Fruit fly (Drosophila melanogaster) whole organism, wandering third instar larva: Measurements from ENCODE around the gene CG9609.

Experiments used
- Abd-B ChIP-seq: fragments of >200 bp; optimal IDR thresholded peaks from 2 replicates; lab custom pipeline; 2017; ENCODE audit warnings: missing biosample characterization, missing genetic modification characterization
- CG32264 ChIP-seq: fragments of 200-800 bp; sonication (Bioruptor generic); optimal IDR thresholded peaks from 2 replicates; lab custom pipeline; 2016; ENCODE audit warnings: missing biosample characterization, missing genetic modification characterization
- CG9705 ChIP-seq: fragments of 200-800 bp; sonication (Bioruptor generic); optimal IDR thresholded peaks from 2 replicates; lab custom pipeline; 2018; ENCODE audit warnings: missing biosample characterization, mild to moderate bottlenecking, missing genetic modification characterization
- CrebA ChIP-seq: fragments of 200-800 bp; sonication (Bioruptor generic); optimal IDR thresholded peaks from 2 replicates; lab custom pipeline; 2016; ENCODE audit warnings: missing biosample characterization, mild to moderate bottlenecking, missing genetic modification characterization, borderline replicate concordance
- Dfd ChIP-seq: fragments of >200 bp; optimal IDR thresholded peaks from 2 replicates; lab custom pipeline; 2017; ENCODE audit warnings: missing biosample characterization, missing genetic modification characterization
- Dif ChIP-seq: fragments of 200-275, 200-300 bp; sonication (Bioruptor generic); optimal IDR thresholded peaks from 2 replicates; lab custom pipeline; 2018; ENCODE audit warnings: missing biosample characterization, missing genetic modification characterization; ENCODE audit not compliant: partially characterized antibody
- GATAd ChIP-seq: sonication (Bioruptor generic); optimal IDR thresholded peaks from 2 replicates; lab custom pipeline; 2016; ENCODE audit warnings: missing biosample characterization, missing genetic modification characterization
- HLH106 ChIP-seq: fragments of 200-800 bp; optimal IDR thresholded peaks from 3 replicates; lab custom pipeline; 2019; ENCODE audit warnings: missing biosample characterization, mild to moderate bottlenecking, missing genetic modification characterization, moderate library complexity
- Hnf4 ChIP-seq: fragments of 200-800 bp; sonication (Bioruptor generic); optimal IDR thresholded peaks from 2 replicates; lab custom pipeline; 2016; ENCODE audit warnings: missing biosample characterization, mild to moderate bottlenecking, missing genetic modification characterization
- Hr78 ChIP-seq: fragments of >200 bp; optimal IDR thresholded peaks from 2 replicates; lab custom pipeline; 2017; ENCODE audit warnings: missing biosample characterization, missing genetic modification characterization
- Hr83 ChIP-seq: fragments of 200-300 bp; sonication (Bioruptor generic); optimal IDR thresholded peaks from 2 replicates; lab custom pipeline; 2016; ENCODE audit warnings: missing biosample characterization, mild to moderate bottlenecking, missing genetic modification characterization, moderate library complexity; ENCODE audit not compliant: poor library complexity, severe bottlenecking
- Jra ChIP-seq: sonication (Bioruptor generic); optimal IDR thresholded peaks from 2 replicates; lab custom pipeline; 2016; ENCODE audit warnings: missing biosample characterization, missing genetic modification characterization
- Mio ChIP-seq: sonication (Bioruptor generic); optimal IDR thresholded peaks from 2 replicates; lab custom pipeline; 2016; ENCODE audit warnings: missing biosample characterization, missing genetic modification characterization
- Myc ChIP-seq: fragments of >200 bp; optimal IDR thresholded peaks from 2 replicates; lab custom pipeline; 2017
- N ChIP-seq: fragments of >200 bp; optimal IDR thresholded peaks from 2 replicates; lab custom pipeline; 2018; ENCODE audit warnings: missing biosample characterization, missing external identifiers, missing genetic modification characterization
- OdsH ChIP-seq: fragments of 200-800 bp; sonication (Bioruptor generic); optimal IDR thresholded peaks from 2 replicates; lab custom pipeline; 2016; ENCODE audit warnings: missing biosample characterization, mild to moderate bottlenecking, missing genetic modification characterization
- Rel ChIP-seq, 2 experiments: fragments of 200-800 bp; sonication (Bioruptor generic) in 1 of 2; optimal IDR thresholded peaks; 2 replicates in 1 of 2; 3 replicates in 1 of 2; lab custom pipeline; 2016 to 2019; ENCODE audit warnings: mild to moderate bottlenecking in 2 of 2, missing biosample characterization in 2 of 2, missing genetic modification characterization in 2 of 2, moderate library complexity in 1 of 2
- Sp1 ChIP-seq: fragments of 200-800 bp; sonication (Bioruptor generic); optimal IDR thresholded peaks from 3 replicates; lab custom pipeline; 2019; ENCODE audit warnings: missing biosample characterization, mild to moderate bottlenecking, missing genetic modification characterization, moderate library complexity
- Vsx2 ChIP-seq: fragments of 200-300, 225-300 bp; sonication (Bioruptor generic); optimal IDR thresholded peaks from 2 replicates; lab custom pipeline; 2018; ENCODE audit warnings: missing biosample characterization, missing genetic modification characterization; ENCODE audit not compliant: partially characterized antibody
- br ChIP-seq: fragments of 200-800 bp; sonication (Bioruptor generic); optimal IDR thresholded peaks from 2 replicates; lab custom pipeline; 2016; ENCODE audit warnings: missing biosample characterization, missing genetic modification characterization
- brk ChIP-seq: fragments of 200-800 bp; sonication (Bioruptor generic); optimal IDR thresholded peaks from 2 replicates; lab custom pipeline; 2016; ENCODE audit warnings: missing biosample characterization, mild to moderate bottlenecking, missing genetic modification characterization
- dl ChIP-seq, 2 experiments: fragments of 175-275, 200-275 bp in 1 of 2; fragments of 200-275 bp in 1 of 2; sonication (Bioruptor generic); optimal IDR thresholded peaks; lab custom pipeline; 2018; ENCODE audit warnings: mild to moderate bottlenecking in 2 of 2, missing biosample characterization in 2 of 2, missing genetic modification characterization in 2 of 2, moderate library complexity in 2 of 2; ENCODE audit not compliant: partially characterized antibody in 2 of 2, insufficient read depth in 1 of 2
- dmrt93B ChIP-seq: fragments of 200-800 bp; sonication (Bioruptor generic); optimal IDR thresholded peaks from 2 replicates; lab custom pipeline; 2018; ENCODE audit warnings: missing biosample characterization, mild to moderate bottlenecking, missing genetic modification characterization
- dsf ChIP-seq: sonication (Bioruptor generic); optimal IDR thresholded peaks from 2 replicates; lab custom pipeline; 2016; ENCODE audit warnings: missing biosample characterization, missing genetic modification characterization, borderline replicate concordance
- ey ChIP-seq: fragments of 200-800 bp; sonication (Bioruptor generic); optimal IDR thresholded peaks from 2 replicates; lab custom pipeline; 2016; ENCODE audit warnings: missing biosample characterization, missing genetic modification characterization
- foxo ChIP-seq, 2 experiments: fragments of 200-800 bp; sonication (Bioruptor generic); optimal IDR thresholded peaks; 2 replicates in 1 of 2; 3 replicates in 1 of 2; lab custom pipeline; 2016 to 2017; ENCODE audit warnings: missing biosample characterization in 2 of 2, missing genetic modification characterization in 2 of 2
- fru ChIP-seq: fragments of 200-800 bp; sonication (Bioruptor generic); optimal IDR thresholded peaks from 3 replicates; lab custom pipeline; 2016; ENCODE audit warnings: missing biosample characterization, mild to moderate bottlenecking, missing genetic modification characterization
- h ChIP-seq: fragments of 200-800 bp; sonication (Bioruptor generic); optimal IDR thresholded peaks from 3 replicates; lab custom pipeline; 2016; ENCODE audit warnings: missing biosample characterization, mild to moderate bottlenecking, missing genetic modification characterization
- jim ChIP-seq: fragments of 175-275, 200-325 bp; sonication (Bioruptor generic); optimal IDR thresholded peaks from 2 replicates; lab custom pipeline; 2016; ENCODE audit warnings: missing biosample characterization, mild to moderate bottlenecking, missing genetic modification characterization
- lola ChIP-seq: fragments of >200 bp; optimal IDR thresholded peaks from 2 replicates; lab custom pipeline; 2017; ENCODE audit warnings: missing biosample characterization, missing genetic modification characterization
- pan ChIP-seq: fragments of >200 bp; optimal IDR thresholded peaks from 2 replicates; lab custom pipeline; 2017
- psq ChIP-seq: fragments of 200-800 bp; sonication (Bioruptor generic); optimal IDR thresholded peaks from 3 replicates; lab custom pipeline; 2017; ENCODE audit warnings: missing biosample characterization, mild to moderate bottlenecking, missing genetic modification characterization, moderate library complexity
- rgr ChIP-seq: fragments of 200-800 bp; sonication (Bioruptor generic); optimal IDR thresholded peaks from 3 replicates; lab custom pipeline; 2016; ENCODE audit warnings: missing biosample characterization, mild to moderate bottlenecking, missing genetic modification characterization
- sage ChIP-seq: fragments of 200-800 bp; sonication (Bioruptor generic); optimal IDR thresholded peaks from 2 replicates; lab custom pipeline; 2016; ENCODE audit warnings: missing biosample characterization, mild to moderate bottlenecking, missing genetic modification characterization
- sv ChIP-seq: fragments of 200-800 bp; sonication (Bioruptor generic); optimal IDR thresholded peaks from 3 replicates; lab custom pipeline; 2016; ENCODE audit warnings: missing biosample characterization, missing genetic modification characterization
- tai ChIP-seq: sonication (Bioruptor generic); optimal IDR thresholded peaks from 2 replicates; lab custom pipeline; 2016; ENCODE audit warnings: missing biosample characterization, missing genetic modification characterization
- usp ChIP-seq: fragments of >200 bp; optimal IDR thresholded peaks from 2 replicates; lab custom pipeline; 2017; ENCODE audit warnings: missing biosample characterization, missing genetic modification characterization
- woc ChIP-seq: sonication (Bioruptor generic); optimal IDR thresholded peaks from 2 replicates; lab custom pipeline; 2016; ENCODE audit warnings: missing biosample characterization, mild to moderate bottlenecking, missing genetic modification characterization

Gene CG9609

DNA sequence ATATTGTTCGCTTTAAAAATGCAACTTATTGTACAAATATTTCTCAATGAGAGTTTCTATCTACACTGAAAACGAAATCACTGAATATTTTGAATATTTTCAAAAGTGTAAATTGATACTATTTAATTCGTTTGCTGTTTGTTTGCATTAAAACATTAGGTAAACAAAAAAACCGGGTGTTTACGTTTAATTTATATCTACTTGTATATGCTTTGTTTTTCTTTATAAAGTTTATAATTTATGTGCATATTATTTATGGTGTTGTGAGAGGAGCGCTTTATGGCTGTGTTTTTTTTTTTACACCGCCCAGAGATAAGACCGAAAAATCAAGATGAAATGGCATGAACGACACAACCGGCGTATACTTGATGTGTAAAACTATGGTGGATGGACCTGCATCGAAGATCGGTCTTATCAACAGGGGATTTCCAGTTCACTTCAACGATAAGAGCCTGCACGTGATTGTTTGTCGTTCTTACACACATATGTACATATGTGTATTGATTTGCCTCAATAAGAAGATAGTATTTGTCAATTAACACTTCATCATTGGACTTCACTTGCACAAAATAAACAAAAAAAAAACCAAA lies 42.7 kb upstream of the CG9609 start:
- TF ChIP-seq foxo (GFP tag; optimal IDR thresholded peaks at IDR 0.05; lab: Kevin White, UChicago): peak in 1 of 2 experiments; percentile 4
- no peak for TF ChIP-seq Abd-B (GFP tag; lab: Kevin White, UChicago)
- peak; percentile 19 for TF ChIP-seq rgr (GFP tag; lab: Kevin White, UChicago)
- TF ChIP-seq woc (GFP tag; lab: Kevin White, UChicago): no peak
- TF ChIP-seq OdsH (GFP tag; lab: Kevin White, UChicago): peak; percentile 12
- TF ChIP-seq CrebA: no peak
- no peak for TF ChIP-seq Rel (GFP tag; optimal IDR thresholded peaks at IDR 0.05; lab: Kevin White, UChicago)
- TF ChIP-seq Rel (tag; optimal IDR thresholded peaks at IDR 0.05; lab: Kevin White, UChicago): peak; percentile 77

- no peak for TF ChIP-seq Dif
- no peak for TF ChIP-seq brk
- no peak for TF ChIP-seq Mio
- TF ChIP-seq CG32264 (GFP tag; lab: Kevin White, UChicago): no peak
- no peak for TF ChIP-seq CG9705 (GFP tag; lab: Kevin White, UChicago)
- no peak for TF ChIP-seq N
- peak; percentile 37 for TF ChIP-seq h (GFP tag; lab: Kevin White, UChicago)
- no peak for TF ChIP-seq Hr83 (GFP tag; lab: Kevin White, UChicago)
- TF ChIP-seq tai: no peak
- no peak for TF ChIP-seq pan (lab: Kevin White, UChicago)
- TF ChIP-seq dsf: no peak
- TF ChIP-seq Myc (lab: Kevin White, UChicago): no peak
- peak; percentile 2 for TF ChIP-seq Hnf4 (GFP tag; lab: Kevin White, UChicago)
- peak in 1 of 2 experiments; percentile 34 for TF ChIP-seq foxo (GFP tag; optimal IDR thresholded peaks at IDR 0.05; lab: Kevin White, UChicago)
- TF ChIP-seq psq (GFP tag; lab: Kevin White, UChicago): peak; percentile 25
- no peak for TF ChIP-seq Jra (GFP tag; lab: Kevin White, UChicago)
- no peak for TF ChIP-seq lola (GFP tag; lab: Kevin White, UChicago)
- TF ChIP-seq dl (GFP tag; optimal IDR thresholded peaks at IDR 0.05; lab: Kevin White, UChicago; ENCODE audit: insufficient read depth in 1 of 2, partially characterized antibody in 2 of 2): no peak
- peak; percentile 43 for TF ChIP-seq rgr (GFP tag; lab: Kevin White, UChicago)
- no peak for TF ChIP-seq Hr78 (GFP tag; lab: Kevin White, UChicago)
- no peak for TF ChIP-seq GATAd
- TF ChIP-seq OdsH (GFP tag; lab: Kevin White, UChicago): peak; percentile 21
- TF ChIP-seq jim (GFP tag; lab: Kevin White, UChicago): no peak
- no peak for TF ChIP-seq dmrt93B
- no peak for TF ChIP-seq usp
- no peak for TF ChIP-seq Dfd (GFP tag; lab: Kevin White, UChicago)
- TF ChIP-seq br (GFP tag; lab: Kevin White, UChicago): peak; percentile 36
- no peak for TF ChIP-seq sv
- TF ChIP-seq Abd-B (GFP tag; lab: Kevin White, UChicago): no peak
- peak; percentile 26 for TF ChIP-seq Sp1 (GFP tag; lab: Kevin White, UChicago)
- TF ChIP-seq fru: peak; percentile 22
- no peak for TF ChIP-seq CrebA
- TF ChIP-seq ey (GFP tag; lab: Kevin White, UChicago): peak; percentile 24
- TF ChIP-seq sage (GFP tag; lab: Kevin White, UChicago): no peak
- TF ChIP-seq HLH106: peak; percentile 47
- TF ChIP-seq Rel (GFP tag; optimal IDR thresholded peaks at IDR 0.05; lab: Kevin White, UChicago): no peak
- TF ChIP-seq Rel (tag; optimal IDR thresholded peaks at IDR 0.05; lab: Kevin White, UChicago): no peak
- no peak for TF ChIP-seq woc (GFP tag; lab: Kevin White, UChicago)
- TF ChIP-seq Vsx2 (GFP tag; lab: Kevin White, UChicago): no peak
Observed at dm6 chrX:16822080-16822479, 35.3 kb upstream of the CG9609 start.

DNA sequence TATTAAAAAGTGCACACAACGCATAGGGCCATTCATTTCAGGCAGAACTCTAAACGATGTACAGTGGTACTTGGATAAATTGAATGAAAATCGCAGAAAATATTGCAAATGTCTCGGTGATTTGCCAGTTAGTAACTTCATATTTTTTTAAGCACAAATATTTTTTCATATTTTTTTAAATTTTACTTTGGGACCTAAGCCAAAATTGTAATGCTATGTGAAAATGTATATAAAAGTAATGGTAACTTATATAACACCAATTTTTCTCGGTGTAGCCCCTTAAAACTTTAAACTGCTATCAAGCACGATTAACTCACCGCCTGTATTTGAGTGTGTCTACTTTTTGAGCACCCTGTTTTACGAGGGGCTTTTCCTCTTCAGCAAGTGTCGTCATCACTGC lies 34.4 kb upstream of the CG9609 start:
- TF ChIP-seq Rel (GFP tag; optimal IDR thresholded peaks at IDR 0.05; lab: Kevin White, UChicago) (no peak), Rel (tag; optimal IDR thresholded peaks at IDR 0.05; lab: Kevin White, UChicago) (no peak), foxo (GFP tag; optimal IDR thresholded peaks at IDR 0.05; lab: Kevin White, UChicago) (no peak), Myc (lab: Kevin White, UChicago) (no peak), Vsx2 (GFP tag; lab: Kevin White, UChicago) (no peak), Abd-B (GFP tag; lab: Kevin White, UChicago) (no peak), sage (GFP tag; lab: Kevin White, UChicago) (no peak)
